Worm (Caenorhabditis elegans): ENCODE data around the gene D1005.6.

D1005.6 gene

DNA sequence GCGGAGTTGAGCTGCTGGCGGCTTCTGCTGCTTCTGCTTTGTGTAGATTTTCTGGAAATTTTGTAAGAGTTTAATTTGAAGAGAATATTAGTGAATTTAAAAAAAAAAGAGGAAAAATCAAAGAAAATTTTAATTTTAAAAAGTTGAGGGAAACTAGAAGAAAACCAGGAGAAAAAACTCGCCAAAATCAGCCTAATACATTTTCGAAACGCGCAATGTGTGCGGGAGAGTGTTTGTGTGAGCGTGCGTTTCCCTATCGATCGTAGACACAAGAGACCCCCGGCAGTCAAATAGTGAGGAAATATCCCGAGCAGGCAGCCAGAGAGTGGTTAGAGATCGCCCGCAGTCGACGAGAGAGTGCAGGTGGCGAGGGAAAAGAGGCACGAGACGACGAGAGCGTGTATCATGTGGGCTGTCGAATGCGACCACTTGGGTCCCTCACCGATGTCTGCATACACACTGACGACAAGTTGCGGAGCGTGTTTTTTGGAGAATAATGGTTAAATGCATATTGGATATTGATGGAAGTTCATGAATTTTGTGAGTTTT lies 17.9 kb downstream of the D1005.6 start, which contains the start of gene zfp-3 (continued):
- TF ChIP-seq unc-39 (tag; optimal IDR thresholded peaks at IDR 0.05) (no peak), mdl-1 (tag; optimal IDR thresholded peaks at IDR 0.05) (peak; percentile 91), nhr-67 (tag; optimal IDR thresholded peaks at IDR 0.05) (no peak), pha-4 (tag; optimal IDR thresholded peaks at IDR 0.05) (peak; percentile 96), nhr-11 (tag; optimal IDR thresholded peaks at IDR 0.05) (peak; percentile 71), lin-39 (tag; optimal IDR thresholded peaks at IDR 0.05) (peak; percentile 97), eor-1 (tag; optimal IDR thresholded peaks at IDR 0.05) (no peak), ceh-16 (tag; optimal IDR thresholded peaks at IDR 0.05) (no peak), pqm-1 (tag; optimal IDR thresholded peaks at IDR 0.05) (peak; percentile 81), elt-3 (tag; optimal IDR thresholded peaks at IDR 0.05) (peak in 1 of 3 experiments; percentile 20), jun-1 (tag; optimal IDR thresholded peaks at IDR 0.05) (peak; percentile 98), elt-2 (tag; optimal IDR thresholded peaks at IDR 0.05) (peak; percentile 82), nhr-25 (tag; optimal IDR thresholded peaks at IDR 0.05) (peak; percentile 93), tbx-2 (tag; optimal IDR thresholded peaks at IDR 0.05) (peak; percentile 87), hmg-11 (tag; optimal IDR thresholded peaks at IDR 0.05) (peak; percentile 99), mml-1 (tag; optimal IDR thresholded peaks at IDR 0.05) (peak; percentile 17), unc-62 (GFP tag; optimal IDR thresholded peaks at IDR 0.05) (peak; percentile 90), nhr-28 (tag; optimal IDR thresholded peaks at IDR 0.05) (no peak)

ce11 chrX:1445696-1446095 lies 18.9 kb downstream of the D1005.6 start:
- TF ChIP-seq nhr-23 (tag; optimal IDR thresholded peaks at IDR 0.05) (peak; percentile 33), pqm-1 (tag; optimal IDR thresholded peaks at IDR 0.05) (no peak), nfya-1 (tag; optimal IDR thresholded peaks at IDR 0.05; ENCODE audit: insufficient read depth) (no peak), egl-27 (tag; optimal IDR thresholded peaks at IDR 0.05) (no peak), jun-1 (tag; optimal IDR thresholded peaks at IDR 0.05) (no peak), ama-1 (optimal IDR thresholded peaks at IDR 0.05) (peak; percentile 89), nhr-43 (tag; optimal IDR thresholded peaks at IDR 0.05; ENCODE audit: poor library complexity, severe bottlenecking) (peak; percentile 16), lsy-12 (tag; optimal IDR thresholded peaks at IDR 0.05) (peak; percentile 34), aly-2 (tag; optimal IDR thresholded peaks at IDR 0.05) (no peak), snpc-4 (tag; optimal IDR thresholded peaks at IDR 0.05) (no peak), tbx-2 (tag; optimal IDR thresholded peaks at IDR 0.05) (no peak), nhr-25 (tag; optimal IDR thresholded peaks at IDR 0.05) (peak; percentile 11), lin-39 (tag; optimal IDR thresholded peaks at IDR 0.05) (no peak), elt-2 (tag; optimal IDR thresholded peaks at IDR 0.05) (peak; percentile 33)

ce11 chrX:1443556-1444243 lies 20.9 kb downstream of the D1005.6 start:
- TF ChIP-seq nhr-67 (tag; optimal IDR thresholded peaks at IDR 0.05) (no peak), unc-39 (tag; optimal IDR thresholded peaks at IDR 0.05) (no peak), nhr-77 (tag; optimal IDR thresholded peaks at IDR 0.05) (no peak), ztf-11 (tag; optimal IDR thresholded peaks at IDR 0.05) (no peak), fkh-10 (GFP tag; optimal IDR thresholded peaks at IDR 0.05) (no peak), nhr-23 (tag; optimal IDR thresholded peaks at IDR 0.05) (peak; percentile 21), egl-5 (tag; optimal IDR thresholded peaks at IDR 0.05) (no peak), pqm-1 (tag; optimal IDR thresholded peaks at IDR 0.05) (no peak), nhr-11 (tag; optimal IDR thresholded peaks at IDR 0.05) (no peak), ceh-28 (tag; optimal IDR thresholded peaks at IDR 0.05) (peak; percentile 28), jun-1 (tag; optimal IDR thresholded peaks at IDR 0.05) (no peak), aly-2 (tag; optimal IDR thresholded peaks at IDR 0.05) (no peak), nhr-43 (tag; optimal IDR thresholded peaks at IDR 0.05; ENCODE audit: poor library complexity, severe bottlenecking) (no peak), ZK546.5 (tag; optimal IDR thresholded peaks at IDR 0.05) (no peak), lsy-12 (tag; optimal IDR thresholded peaks at IDR 0.05) (no peak), snpc-4 (tag; optimal IDR thresholded peaks at IDR 0.05) (no peak), nhr-28 (tag; optimal IDR thresholded peaks at IDR 0.05) (no peak), daf-12 (tag; optimal IDR thresholded peaks at IDR 0.05) (no peak), pha-4 (tag; optimal IDR thresholded peaks at IDR 0.05) (no peak), mml-1 (tag; optimal IDR thresholded peaks at IDR 0.05) (no peak), elt-3 (tag; optimal IDR thresholded peaks at IDR 0.05) (no peak), elt-2 (tag; optimal IDR thresholded peaks at IDR 0.05) (peak; percentile 34), lin-15B (tag; optimal IDR thresholded peaks at IDR 0.05) (no peak), nhr-25 (tag; optimal IDR thresholded peaks at IDR 0.05) (no peak), zag-1 (tag; optimal IDR thresholded peaks at IDR 0.05) (no peak), mdl-1 (tag; optimal IDR thresholded peaks at IDR 0.05) (no peak)
